Fruit fly (Drosophila melanogaster) whole organism, prepupa: ENCODE measurements around the gene Pur-alpha.

Experiments used
- Blimp-1 ChIP-seq: fragments of 200-800 bp; sonication (Bioruptor generic); optimal IDR thresholded peaks from 3 replicates; lab custom pipeline; 2017; ENCODE audit warnings: missing biosample characterization, missing genetic modification characterization, mild to moderate bottlenecking, moderate library complexity, missing genetic modification reagents
- CG10669 ChIP-seq: fragments of 200-800 bp; sonication (Bioruptor generic); optimal IDR thresholded peaks from 3 replicates; lab custom pipeline; 2018; ENCODE audit warnings: missing biosample characterization, mild to moderate bottlenecking, missing genetic modification characterization, moderate library complexity
- CG11294 ChIP-seq: fragments of 200-800 bp; sonication (Bioruptor generic); IDR thresholded peaks from 2 replicates; pipeline ENCODE4 v1.3.6; 2022; ENCODE audit warnings: missing biosample characterization, missing genetic modification characterization
- CG11762 ChIP-seq: fragments of 200-800 bp; sonication (Bioruptor generic); optimal IDR thresholded peaks from 3 replicates; lab custom pipeline; 2016; ENCODE audit warnings: missing biosample characterization, missing genetic modification characterization; ENCODE audit not compliant: insufficient read depth
- CG11902 ChIP-seq: fragments of 200-800 bp; sonication (Bioruptor generic); optimal IDR thresholded peaks from 3 replicates; lab custom pipeline; 2016; ENCODE audit warnings: missing biosample characterization, missing genetic modification characterization
- CG15336 ChIP-seq: fragments of 200-800 bp; sonication (Bioruptor generic); IDR thresholded peaks from 2 replicates; pipeline ENCODE4 v1.3.6; 2022; ENCODE audit warnings: missing biosample characterization, missing genetic modification characterization
- CG1621 ChIP-seq: fragments of 200-800 bp; sonication (Bioruptor generic); optimal IDR thresholded peaks from 3 replicates; lab custom pipeline; 2018; ENCODE audit warnings: missing biosample characterization, mild to moderate bottlenecking, missing genetic modification characterization
- CG31627 ChIP-seq: fragments of 200-800 bp; sonication (Bioruptor generic); optimal IDR thresholded peaks from 3 replicates; lab custom pipeline; 2016; ENCODE audit warnings: missing biosample characterization, missing genetic modification characterization
- CG32006 ChIP-seq: fragments of 200-800 bp; sonication (Bioruptor generic); optimal IDR thresholded peaks from 3 replicates; lab custom pipeline; 2017; ENCODE audit warnings: missing biosample characterization, mild to moderate bottlenecking, missing genetic modification characterization
- CG34406 ChIP-seq: fragments of 200-800 bp; sonication (Bioruptor generic); optimal IDR thresholded peaks from 3 replicates; lab custom pipeline; 2016; ENCODE audit warnings: missing biosample characterization, missing genetic modification characterization
- CG3919 ChIP-seq: fragments of 200-800 bp; sonication (Bioruptor generic); optimal IDR thresholded peaks from 3 replicates; lab custom pipeline; 2016; ENCODE audit warnings: missing biosample characterization, missing genetic modification characterization
- CG4318 ChIP-seq: fragments of 200-800 bp; sonication (Bioruptor generic); optimal IDR thresholded peaks from 3 replicates; lab custom pipeline; 2017; ENCODE audit warnings: missing biosample characterization, mild to moderate bottlenecking, missing genetic modification characterization
- CG6163 ChIP-seq: fragments of 200-800 bp; sonication (Bioruptor generic); IDR thresholded peaks from 3 replicates; pipeline ENCODE4 v1.3.6; 2022; ENCODE audit warnings: missing biosample characterization, missing genetic modification characterization
- CG6792 ChIP-seq: fragments of 200-800 bp; sonication (Bioruptor generic); optimal IDR thresholded peaks from 3 replicates; lab custom pipeline; 2016; ENCODE audit warnings: missing biosample characterization, missing genetic modification characterization
- CG6854 ChIP-seq: fragments of 200-800 bp; sonication (Bioruptor generic); optimal IDR thresholded peaks from 2 replicates; lab custom pipeline; 2017; ENCODE audit warnings: missing biosample characterization, mild to moderate bottlenecking, missing genetic modification characterization
- CG8632 ChIP-seq: fragments of 200-800 bp; sonication (Bioruptor generic); optimal IDR thresholded peaks from 3 replicates; lab custom pipeline; 2016; ENCODE audit warnings: missing biosample characterization, missing genetic modification characterization
- Eip75B ChIP-seq: fragments of 200-800 bp; sonication (Bioruptor generic); optimal IDR thresholded peaks from 3 replicates; lab custom pipeline; 2016; ENCODE audit warnings: missing biosample characterization, missing genetic modification characterization
- Eip78C ChIP-seq: fragments of 200-800 bp; sonication (Bioruptor generic); peaks from one replicate; lab custom pipeline; 2016; ENCODE audit warnings: missing biosample characterization, missing genetic modification characterization
- Eip93F ChIP-seq: fragments of 200-800 bp; sonication (Bioruptor generic); optimal IDR thresholded peaks from 2 replicates; lab custom pipeline; 2016; ENCODE audit warnings: missing biosample characterization, mild to moderate bottlenecking, missing genetic modification characterization
- Ets96B ChIP-seq: fragments of 200-800 bp; optimal IDR thresholded peaks from 2 replicates; lab custom pipeline; 2019; ENCODE audit warnings: missing biosample characterization, mild to moderate bottlenecking, missing genetic modification characterization, moderate library complexity
- Hr38 ChIP-seq: sonication (Bioruptor generic); optimal IDR thresholded peaks from 2 replicates; lab custom pipeline; 2016; ENCODE audit warnings: missing biosample characterization, missing genetic modification characterization
- Hr39 ChIP-seq: fragments of 200-800 bp; sonication (Bioruptor generic); optimal IDR thresholded peaks from 2 replicates; lab custom pipeline; 2016; ENCODE audit warnings: missing biosample characterization, missing genetic modification characterization
- Hr4 ChIP-seq: fragments of 200-800 bp; sonication (Bioruptor generic); optimal IDR thresholded peaks from 3 replicates; lab custom pipeline; 2016; ENCODE audit warnings: missing biosample characterization, missing genetic modification characterization
- Met ChIP-seq: fragments of 200-800 bp; sonication (Bioruptor generic); optimal IDR thresholded peaks from 3 replicates; lab custom pipeline; 2016; ENCODE audit warnings: missing biosample characterization, missing genetic modification characterization
- OdsH ChIP-seq: fragments of 200-800 bp; sonication (Bioruptor generic); optimal IDR thresholded peaks from 3 replicates; lab custom pipeline; 2016; ENCODE audit warnings: missing biosample characterization, missing genetic modification characterization
- Sox102F ChIP-seq: fragments of 200-800 bp; sonication (Bioruptor generic); optimal IDR thresholded peaks from 2 replicates; lab custom pipeline; 2016; ENCODE audit warnings: missing biosample characterization, mild to moderate bottlenecking, missing genetic modification characterization
- Sox15 ChIP-seq: fragments of 200-800 bp; sonication (Bioruptor generic); optimal IDR thresholded peaks from 3 replicates; lab custom pipeline; 2016; ENCODE audit warnings: missing biosample characterization, missing genetic modification characterization
- acj6 ChIP-seq: fragments of 200-800 bp; sonication (Bioruptor generic); optimal IDR thresholded peaks from 3 replicates; lab custom pipeline; 2016; ENCODE audit warnings: missing biosample characterization, missing genetic modification characterization
- dsx ChIP-seq: fragments of 200-800 bp; optimal IDR thresholded peaks from 3 replicates; lab custom pipeline; 2019; ENCODE audit warnings: missing biosample characterization, mild to moderate bottlenecking, missing genetic modification characterization, moderate library complexity; ENCODE audit not compliant: poor library complexity, severe bottlenecking
- eg ChIP-seq: fragments of 200-800 bp; sonication (Bioruptor generic); IDR thresholded peaks from 3 replicates; pipeline ENCODE4 v1.3.6; 2022; ENCODE audit warnings: missing biosample characterization, missing genetic modification characterization
- esn ChIP-seq: fragments of 200-800 bp; sonication (Bioruptor generic); optimal IDR thresholded peaks from 2 replicates; lab custom pipeline; 2016; ENCODE audit warnings: missing biosample characterization, mild to moderate bottlenecking, missing genetic modification characterization, moderate library complexity
- fd59A ChIP-seq: fragments of 200-800 bp; sonication (Bioruptor generic); optimal IDR thresholded peaks from 2 replicates; lab custom pipeline; 2017; ENCODE audit warnings: missing biosample characterization, mild to moderate bottlenecking, missing genetic modification characterization, missing genetic modification reagents
- fkh ChIP-seq: fragments of 200-800 bp; sonication (Bioruptor generic); optimal IDR thresholded peaks from 3 replicates; lab custom pipeline; 2017; ENCODE audit warnings: missing biosample characterization, mild to moderate bottlenecking, missing genetic modification characterization, moderate library complexity
- pdm3 ChIP-seq: fragments of 200-800 bp; sonication (Bioruptor generic); optimal IDR thresholded peaks from 3 replicates; lab custom pipeline; 2016; ENCODE audit warnings: missing biosample characterization, missing genetic modification characterization
- spab ChIP-seq: fragments of 200-800 bp; sonication (Bioruptor generic); optimal IDR thresholded peaks from 2 replicates; lab custom pipeline; 2017; ENCODE audit warnings: missing biosample characterization, mild to moderate bottlenecking, missing genetic modification characterization, missing genetic modification reagents
- ss ChIP-seq, 2 experiments: fragments of 200-800 bp; sonication (Bioruptor generic); optimal IDR thresholded peaks; 2 replicates in 1 of 2; 3 replicates in 1 of 2; lab custom pipeline; 2017 to 2018; ENCODE audit warnings: mild to moderate bottlenecking in 2 of 2, missing biosample characterization in 2 of 2, missing genetic modification characterization in 2 of 2, moderate library complexity in 1 of 2
- svp ChIP-seq: fragments of 200-800 bp; sonication (Bioruptor generic); peaks from one replicate; lab custom pipeline; 2016; ENCODE audit warnings: missing biosample characterization, missing genetic modification characterization
- vri ChIP-seq: fragments of 200-800 bp; sonication (Bioruptor generic); optimal IDR thresholded peaks from 3 replicates; lab custom pipeline; 2016; ENCODE audit warnings: missing biosample characterization, mild to moderate bottlenecking, missing genetic modification characterization

Gene Pur-alpha

dm6 chr4:519421-519987 is 38.3 kb upstream of the Pur-alpha start (continued):
- TF ChIP-seq CG6163 (GFP tag; lab: Robert Waterston, UW): peak; percentile 66; the same call in 2 of the 3 replicates
- TF ChIP-seq Hr39 (GFP tag; lab: Kevin White, UChicago): no peak
- TF ChIP-seq fkh: no peak
- TF ChIP-seq Hr38 (GFP tag; lab: Kevin White, UChicago): no peak
- no peak for TF ChIP-seq CG15336 (GFP tag; lab: Robert Waterston, UW)
- no peak for TF ChIP-seq Hr4 (GFP tag; lab: Kevin White, UChicago)
- TF ChIP-seq CG11294 (GFP tag; lab: Robert Waterston, UW): no peak
- TF ChIP-seq acj6 (GFP tag; lab: Kevin White, UChicago): no peak
- TF ChIP-seq CG6854 (GFP tag; lab: Kevin White, UChicago): peak; percentile 44
- no peak for TF ChIP-seq esn
- TF ChIP-seq CG31627 (GFP tag; lab: Kevin White, UChicago): no peak
- TF ChIP-seq CG6792 (GFP tag; lab: Kevin White, UChicago): no peak
- no peak for TF ChIP-seq OdsH
- TF ChIP-seq CG10669 (GFP tag; lab: Kevin White, UChicago): no peak
- no peak for TF ChIP-seq vri
- TF ChIP-seq CG1621 (tag; lab: Kevin White, UChicago): peak; percentile 35
- no peak for TF ChIP-seq Met (GFP tag; lab: Kevin White, UChicago)
- TF ChIP-seq Eip75B (GFP tag; lab: Kevin White, UChicago): peak; percentile 22
- no peak for TF ChIP-seq Blimp-1 (GFP tag; lab: Kevin White, UChicago)
- TF ChIP-seq svp (GFP tag; lab: Kevin White, UChicago): no peak
- no peak for TF ChIP-seq Sox15 (GFP tag; lab: Kevin White, UChicago)
- TF ChIP-seq dsx (GFP tag; lab: Kevin White, UChicago): peak; percentile 45
- TF ChIP-seq Eip78C (GFP tag; lab: Kevin White, UChicago): peak; percentile 55
- TF ChIP-seq fd59A (GFP tag; lab: Kevin White, UChicago): no peak

DNA sequence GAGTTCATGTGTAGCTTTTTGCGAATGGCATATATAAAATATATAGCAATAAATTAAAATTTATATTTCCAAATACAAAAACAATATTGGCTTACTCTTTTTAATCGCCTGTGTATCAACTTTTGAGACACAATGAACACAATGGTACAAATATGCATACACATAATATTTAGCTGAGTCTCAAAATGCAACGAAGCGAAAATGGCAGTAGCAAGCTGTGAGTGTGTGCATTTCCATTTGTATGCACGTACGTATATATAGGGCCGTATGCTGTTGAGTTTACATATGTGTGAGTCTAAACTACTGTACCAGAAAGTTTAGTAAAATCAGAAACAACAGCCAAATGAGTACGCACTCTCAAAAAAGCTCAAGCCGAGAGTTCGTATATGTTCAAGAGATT is 3.1 kb upstream of the Pur-alpha start:
- TF ChIP-seq Hr4 (GFP tag; lab: Kevin White, UChicago) (no peak), CG11762 (GFP tag; lab: Kevin White, UChicago) (no peak), pdm3 (no peak), ss (GFP tag; optimal IDR thresholded peaks at IDR 0.05; lab: Kevin White, UChicago) (no peak), eg (GFP tag; lab: Robert Waterston, UW) (no peak), CG4318 (GFP tag; lab: Kevin White, UChicago) (no peak), CG15336 (GFP tag; lab: Robert Waterston, UW) (no peak), Eip93F (GFP tag; lab: Kevin White, UChicago) (no peak), Sox102F (GFP tag; lab: Kevin White, UChicago) (no peak), dsx (GFP tag; lab: Kevin White, UChicago) (no peak), CG1621 (tag; lab: Kevin White, UChicago) (no peak), CG6792 (GFP tag; lab: Kevin White, UChicago) (no peak)

- peak; percentile 74 for TF ChIP-seq Blimp-1 (GFP tag; lab: Kevin White, UChicago)
- peak; percentile 10 for TF ChIP-seq Met (GFP tag; lab: Kevin White, UChicago)
- TF ChIP-seq Eip78C (GFP tag; lab: Kevin White, UChicago): peak; percentile 75
- no peak for TF ChIP-seq Sox102F (GFP tag; lab: Kevin White, UChicago)
- TF ChIP-seq dsx (GFP tag; lab: Kevin White, UChicago): peak; percentile 18
- TF ChIP-seq Hr39 (GFP tag; lab: Kevin White, UChicago): no peak
Observed at dm6 chr4:557095-557878, 529 bp upstream of the Pur-alpha start, which contains the start of gene Tdg. Gene Tdg, minus strand, starts transcription at chr4:557854.

dm6 chr4:558456-558855 is 640 bp downstream of the Pur-alpha start:
- TF ChIP-seq CG4318 (GFP tag; lab: Kevin White, UChicago) (no peak), Eip78C (GFP tag; lab: Kevin White, UChicago) (peak; percentile 77), CG31627 (GFP tag; lab: Kevin White, UChicago) (no peak), CG11902 (GFP tag; lab: Kevin White, UChicago) (no peak), CG8632 (GFP tag; lab: Kevin White, UChicago) (peak; percentile 21), spab (GFP tag; lab: Kevin White, UChicago) (no peak), OdsH (no peak), dsx (GFP tag; lab: Kevin White, UChicago) (no peak), CG3919 (GFP tag; lab: Kevin White, UChicago) (no peak), CG32006 (GFP tag; lab: Kevin White, UChicago) (no peak), Ets96B (tag; lab: Kevin White, UChicago) (no peak), CG34406 (no peak)
